Worm (Caenorhabditis elegans): ENCODE data around the gene Y75B8A.13.

The Y75B8A.13 gene

DNA sequence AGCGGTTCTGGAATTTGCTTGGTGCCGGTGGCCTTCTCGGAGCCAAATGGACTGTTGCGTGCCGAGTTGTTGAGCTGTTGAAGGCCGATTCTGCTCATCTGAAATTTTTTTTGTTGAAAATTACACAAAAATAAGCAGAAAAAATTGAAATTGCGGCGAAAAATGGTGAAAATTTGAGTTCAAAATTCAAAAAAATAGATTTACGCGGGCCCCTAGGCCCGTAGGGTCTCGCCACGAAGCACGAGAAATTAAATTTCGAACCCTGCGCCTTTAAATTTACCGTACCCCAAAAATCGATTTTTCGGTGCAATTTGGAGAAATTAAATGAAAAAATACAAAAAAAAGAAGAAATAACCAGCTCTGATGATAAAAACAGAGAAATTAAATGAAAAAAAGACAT lies 9.7 kb upstream of the Y75B8A.13 start, which contains the start of gene gmn-1:
TSS of gene gmn-1 (minus strand) at position 98 of the 400 bp plus-strand sequence.
- TF ChIP-seq aha-1 (tag), result peak; percentile 21
- no peak for TF ChIP-seq lin-39 (tag; optimal IDR thresholded peaks at IDR 0.05)
- TF ChIP-seq dmd-6 (GFP tag; IDR thresholded peaks at IDR 0.05), result no peak
- 0 out of 2 replicates have a peak, but pooled peaks have one; percentile 42 for TF ChIP-seq snpc-1.2 (GFP tag; IDR thresholded peaks at IDR 0.05)
- TF ChIP-seq zag-1 (tag; optimal IDR thresholded peaks at IDR 0.05), result no peak
- no peak for TF ChIP-seq hlh-11 (tag; optimal IDR thresholded peaks at IDR 0.05)
- TF ChIP-seq mes-2 (tag; optimal IDR thresholded peaks at IDR 0.05; ENCODE audit: poor library complexity, severe bottlenecking), result peak; percentile 1
- TF ChIP-seq F49E8.2 (tag; optimal IDR thresholded peaks at IDR 0.05; ENCODE audit: borderline replicate concordance), result peak; percentile 41
- TF ChIP-seq unc-130 (GFP tag; optimal IDR thresholded peaks at IDR 0.05), result peak; percentile 5
- no peak for TF ChIP-seq lin-29 (GFP tag; IDR thresholded peaks at IDR 0.05)
- peak; percentile 84 for TF ChIP-seq lin-38 (GFP tag; IDR thresholded peaks at IDR 0.05)

DNA sequence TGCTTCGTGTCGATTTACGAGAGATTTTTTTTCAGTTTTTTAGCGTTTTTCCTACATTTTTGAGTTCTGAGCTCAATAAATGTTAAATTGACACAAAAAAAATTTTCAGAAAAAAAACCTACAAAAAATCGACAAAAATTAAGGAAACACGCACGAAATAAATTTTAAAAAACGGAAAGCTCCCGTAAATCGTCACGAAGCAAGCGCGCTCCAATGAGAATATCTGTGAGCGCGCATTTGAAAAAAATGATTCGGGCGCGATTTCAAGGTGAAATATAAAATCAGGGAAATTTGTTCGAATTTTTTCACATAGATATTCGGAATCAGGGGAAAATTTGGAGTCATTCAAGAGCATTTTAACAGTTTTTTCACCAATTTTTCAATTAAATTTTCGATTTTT lies 7.7 kb upstream of the Y75B8A.13 start:
- no peak for TF ChIP-seq ZK546.5 (tag; optimal IDR thresholded peaks at IDR 0.05)
- TF ChIP-seq unc-62 (GFP tag; optimal IDR thresholded peaks at IDR 0.05 in 1 of 2), result peak in 1 of 2 experiments; percentile 8
- no peak for TF ChIP-seq unc-62 (tag; optimal IDR thresholded peaks at IDR 0.05)
- peak; percentile 73 for TF ChIP-seq lin-38 (GFP tag; IDR thresholded peaks at IDR 0.05)
- no peak for TF ChIP-seq ceh-32 (tag; optimal IDR thresholded peaks at IDR 0.05; ENCODE audit: poor library complexity)
- no peak for TF ChIP-seq spr-3 (GFP tag; optimal IDR thresholded peaks at IDR 0.05)
- no peak for TF ChIP-seq dmd-9 (GFP tag; IDR thresholded peaks at IDR 0.05)
- TF ChIP-seq aha-1 (tag), result no peak

DNA sequence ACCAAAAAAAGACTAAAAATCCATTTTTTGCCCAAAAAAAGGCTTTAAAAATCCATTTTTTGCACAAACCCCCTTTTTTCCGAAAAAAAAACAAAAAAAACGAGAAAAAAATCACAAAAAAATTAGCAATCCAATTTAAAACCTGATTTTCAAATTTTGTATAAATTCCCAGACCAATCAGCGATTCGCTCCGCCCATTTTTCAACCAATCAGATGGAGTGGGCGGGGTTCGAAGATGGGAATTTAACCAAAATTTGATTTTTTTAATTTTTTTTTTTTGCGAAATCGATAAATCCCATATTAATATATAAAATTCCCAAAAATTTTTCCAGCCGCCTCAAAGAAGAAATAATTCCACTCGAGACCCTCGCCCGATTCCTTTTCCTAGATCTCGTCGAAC lies 6.0 kb upstream of the Y75B8A.13 start:
- TF ChIP-seq saeg-2 (GFP tag; IDR thresholded peaks at IDR 0.05) (no peak), nhr-102 (tag; optimal IDR thresholded peaks at IDR 0.05) (no peak), ZK337.2 (GFP tag; IDR thresholded peaks at IDR 0.05) (no peak), daf-19 (GFP tag; conservative IDR thresholded peaks at IDR 0.05) (no peak), nhr-237 (tag; optimal IDR thresholded peaks at IDR 0.05) (no peak), dpl-1 (GFP tag; optimal IDR thresholded peaks at IDR 0.05) (no peak), daf-8 (GFP tag; IDR thresholded peaks at IDR 0.05) (no peak), hlh-30 (tag; optimal IDR thresholded peaks at IDR 0.05; ENCODE audit: insufficient read depth) (no peak), attf-4 (tag; optimal IDR thresholded peaks at IDR 0.05) (no peak)

DNA sequence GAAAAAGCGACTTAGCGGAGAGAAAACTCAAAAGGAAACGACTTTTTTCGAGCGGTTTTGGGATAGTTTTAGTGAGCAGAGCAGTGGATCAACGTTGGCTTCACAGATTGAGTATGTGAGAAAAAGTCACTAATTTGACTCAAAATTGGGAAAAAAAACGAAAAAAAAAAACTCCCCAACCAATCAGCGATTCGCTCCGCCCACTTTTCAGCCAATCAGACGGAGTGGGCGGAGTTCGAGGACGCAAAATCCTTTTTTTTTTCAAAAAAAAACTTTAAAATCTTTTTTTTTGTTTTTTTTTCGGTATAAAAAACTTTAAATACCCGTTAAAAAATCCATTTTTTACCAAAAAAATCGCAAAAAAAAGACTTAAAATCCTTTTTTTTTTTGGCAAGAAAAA lies 5.3 kb upstream of the Y75B8A.13 start:
- TF ChIP-seq Y5F2A.4 (GFP tag; optimal IDR thresholded peaks at IDR 0.05) (no peak), zip-11 (GFP tag; IDR thresholded peaks at IDR 0.05) (no peak)

DNA sequence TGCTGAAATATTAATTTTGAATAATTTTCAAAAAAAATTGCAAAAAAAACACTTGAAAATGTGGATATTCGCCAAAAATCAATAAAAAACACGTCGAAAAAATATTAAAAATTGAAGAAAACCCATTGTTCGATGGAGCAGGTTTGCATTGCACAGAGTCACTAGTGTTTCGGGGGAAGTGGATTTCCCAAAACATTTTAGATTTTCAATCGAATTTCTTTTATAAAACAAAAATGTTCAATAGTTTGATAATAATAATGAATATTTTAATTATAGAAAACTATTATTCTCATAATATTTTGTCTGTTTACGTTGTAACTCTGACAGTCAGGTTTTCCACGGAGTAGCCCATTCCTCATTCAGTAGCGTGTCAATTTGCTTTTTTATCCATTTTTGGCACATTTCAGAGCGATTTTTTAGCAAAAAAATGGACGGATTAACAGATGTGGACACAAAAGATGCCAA lies 3.2 kb upstream of the Y75B8A.13 start, which contains the start of the genes gex-4 and gphr-1:
TSS of gene gex-4 (minus strand) at position 2 of the 465 bp plus-strand sequence.
TSS of gene gphr-1 (plus strand) at position 415 of the 465 bp plus-strand sequence.
- TF ChIP-seq dve-1 (tag; optimal IDR thresholded peaks at IDR 0.05; ENCODE audit: insufficient read depth), result peak; percentile 26
- peak; percentile 92 for TF ChIP-seq lin-38 (GFP tag; IDR thresholded peaks at IDR 0.05)
- no peak for TF ChIP-seq ceh-28 (tag; optimal IDR thresholded peaks at IDR 0.05)
- peak; percentile 52 for TF ChIP-seq dpl-1 (GFP tag; optimal IDR thresholded peaks at IDR 0.05)
- TF ChIP-seq Y75B8A.6 (GFP tag; IDR thresholded peaks at IDR 0.05), result no peak
- no peak for TF ChIP-seq madf-9 (GFP tag; conservative IDR thresholded peaks at IDR 0.05)
- TF ChIP-seq Y48G9A.11 (GFP tag; IDR thresholded peaks at IDR 0.05), result no peak
- no peak for TF ChIP-seq T26A8.4 (GFP tag; IDR thresholded peaks at IDR 0.05)
- TF ChIP-seq nhr-77 (tag; optimal IDR thresholded peaks at IDR 0.05), result peak; percentile 16
- no peak for TF ChIP-seq pha-4 (GFP tag; IDR thresholded peaks at IDR 0.05)
- TF ChIP-seq pha-4 (tag; optimal IDR thresholded peaks at IDR 0.05), result peak; percentile 16
- TF ChIP-seq dmd-8 (GFP tag; IDR thresholded peaks at IDR 0.05), result no peak
- no peak for TF ChIP-seq jun-1 (tag; optimal IDR thresholded peaks at IDR 0.05)
- TF ChIP-seq mes-2 (tag; optimal IDR thresholded peaks at IDR 0.05; ENCODE audit: poor library complexity, severe bottlenecking), result peak; percentile 77
- no peak for TF ChIP-seq php-3 (GFP tag; IDR thresholded peaks at IDR 0.05)
- TF ChIP-seq tra-1 (GFP tag; IDR thresholded peaks at IDR 0.05), result no peak
- peak in 1 of 2 experiments; percentile 59 for TF ChIP-seq hif-1 (tag; optimal IDR thresholded peaks at IDR 0.05)
- peak in 1 of 2 experiments; percentile 68 for TF ChIP-seq lsy-2 (tag; optimal IDR thresholded peaks at IDR 0.05)
- TF ChIP-seq ztf-7 (tag; optimal IDR thresholded peaks at IDR 0.05), result peak; percentile 5
- TF ChIP-seq mep-1 (tag; optimal IDR thresholded peaks at IDR 0.05), result peak; percentile 51

Data from whole organism, L4 larva.